Fruit fly (Drosophila melanogaster) whole organism, embryonic: ENCODE data around the gene kirre.

ENCODE experiments used
- Aef1 ChIP-seq: fragments of 200-800 bp; sonication (Bioruptor generic); IDR thresholded peaks from 3 replicates; pipeline ENCODE4 v1.3.6; 2022; ENCODE audit warnings: missing biosample characterization, missing genetic modification characterization
- C15 ChIP-seq: fragments of 200-800 bp; sonication (Bioruptor generic); IDR thresholded peaks from 3 replicates; pipeline ENCODE4 v1.3.6; 2022; ENCODE audit warnings: missing biosample characterization, missing genetic modification characterization
- CG11456 ChIP-seq: fragments of 200-800 bp; sonication (Bioruptor generic); IDR thresholded peaks from 3 replicates; pipeline ENCODE4 v1.3.6; 2022; ENCODE audit warnings: missing biosample characterization, missing genetic modification characterization
- CG11504 ChIP-seq: fragments of 200-800 bp; sonication (Bioruptor generic); optimal IDR thresholded peaks from 3 replicates; lab custom pipeline; 2019; ENCODE audit warnings: missing biosample characterization, mild to moderate bottlenecking, missing genetic modification characterization, moderate library complexity
- CG11695 ChIP-seq: fragments of 200-800 bp; sonication (Bioruptor generic); IDR thresholded peaks from 3 replicates; pipeline ENCODE4 v1.3.6; 2022; ENCODE audit warnings: missing biosample characterization, missing genetic modification characterization
- CG12236 ChIP-seq: fragments of 200-800 bp; sonication (Bioruptor generic); optimal IDR thresholded peaks from 2 replicates; lab custom pipeline; 2016; ENCODE audit warnings: missing biosample characterization, missing genetic modification characterization
- CG13296 ChIP-seq: fragments of 200-800 bp; sonication (Bioruptor generic); optimal IDR thresholded peaks from 3 replicates; lab custom pipeline; 2018; ENCODE audit warnings: missing biosample characterization, mild to moderate bottlenecking, missing genetic modification characterization
- CG13624 ChIP-seq: fragments of 200-800 bp; sonication (Bioruptor generic); optimal IDR thresholded peaks from 2 replicates; lab custom pipeline; 2016; ENCODE audit warnings: missing biosample characterization, missing genetic modification characterization
- CG15269 ChIP-seq: fragments of 200-800 bp; sonication (Bioruptor generic); optimal IDR thresholded peaks from 2 replicates; lab custom pipeline; 2018; ENCODE audit warnings: missing biosample characterization, mild to moderate bottlenecking, missing genetic modification characterization, moderate library complexity
- CG1603 ChIP-seq: fragments of 200-800 bp; sonication (Bioruptor generic); optimal IDR thresholded peaks from 2 replicates; lab custom pipeline; 2019; ENCODE audit warnings: missing biosample characterization, mild to moderate bottlenecking, missing genetic modification characterization, moderate library complexity
- CG17802 ChIP-seq: fragments of 200-800 bp; sonication (Bioruptor generic); optimal IDR thresholded peaks from 2 replicates; lab custom pipeline; 2018; ENCODE audit warnings: missing biosample characterization, mild to moderate bottlenecking, missing genetic modification characterization, moderate library complexity
- CG30431 ChIP-seq: fragments of 200-800 bp; sonication (Bioruptor generic); optimal IDR thresholded peaks from 2 replicates; lab custom pipeline; 2017; ENCODE audit warnings: missing biosample characterization, missing genetic modification characterization
- CG3065 ChIP-seq: fragments of 200-800 bp; sonication (Bioruptor generic); optimal IDR thresholded peaks from 2 replicates; lab custom pipeline; 2016; ENCODE audit warnings: missing biosample characterization, missing genetic modification characterization
- CG31365 ChIP-seq: fragments of 200-800 bp; sonication (Bioruptor generic); optimal IDR thresholded peaks from 2 replicates; lab custom pipeline; 2018; ENCODE audit warnings: missing biosample characterization, mild to moderate bottlenecking, missing genetic modification characterization
- CG31388 ChIP-seq: fragments of 200-800 bp; sonication (Bioruptor generic); optimal IDR thresholded peaks from 2 replicates; lab custom pipeline; 2016; ENCODE audit warnings: missing biosample characterization, missing genetic modification characterization
- CG32532 ChIP-seq: fragments of 200-800 bp; sonication (Bioruptor generic); IDR thresholded peaks from 2 replicates; pipeline ENCODE4 v1.3.6; 2022; ENCODE audit warnings: missing biosample characterization, missing genetic modification characterization
- CG3726 ChIP-seq: fragments of 200-800 bp; sonication (Bioruptor generic); IDR thresholded peaks from 3 replicates; pipeline ENCODE4, ENCODE4 v1.3.6; 2022; ENCODE audit warnings: missing biosample characterization, missing genetic modification characterization
- CG4424 ChIP-seq: fragments of 200-800 bp; sonication (Bioruptor generic); optimal IDR thresholded peaks from 3 replicates; lab custom pipeline; 2016; ENCODE audit warnings: missing biosample characterization, missing genetic modification characterization
- CG4707 ChIP-seq: fragments of 200-800 bp; sonication (Bioruptor generic); optimal IDR thresholded peaks from 2 replicates; lab custom pipeline; 2018; ENCODE audit warnings: missing biosample characterization, mild to moderate bottlenecking, missing genetic modification characterization, moderate library complexity
- CG6254 ChIP-seq: fragments of 200-800 bp; sonication (Bioruptor generic); optimal IDR thresholded peaks from 3 replicates; lab custom pipeline; 2017; ENCODE audit warnings: mild to moderate bottlenecking, missing biosample characterization, missing genetic modification reagents, missing genetic modification characterization
- CG6854 ChIP-seq: fragments of 200-800 bp; sonication (Bioruptor generic); optimal IDR thresholded peaks from 3 replicates; lab custom pipeline; 2017; ENCODE audit warnings: missing biosample characterization, mild to moderate bottlenecking, missing genetic modification characterization
- CG7839 ChIP-seq: fragments of 200-800 bp; sonication (Bioruptor generic); optimal IDR thresholded peaks from 3 replicates; lab custom pipeline; 2018; ENCODE audit warnings: missing biosample characterization, mild to moderate bottlenecking, missing genetic modification characterization, moderate library complexity
- CG8478 ChIP-seq: fragments of >200 bp; optimal IDR thresholded peaks from 2 replicates; lab custom pipeline; 2018
- CG9797 ChIP-seq: fragments of 200-800 bp; sonication (Bioruptor generic); optimal IDR thresholded peaks from 3 replicates; lab custom pipeline; 2018; ENCODE audit warnings: missing biosample characterization, mild to moderate bottlenecking, missing genetic modification characterization
- CG9932 ChIP-seq: fragments of 200-800 bp; sonication (Bioruptor generic); IDR thresholded peaks from 2 replicates; pipeline ENCODE4 v1.3.6; 2022; ENCODE audit warnings: missing biosample characterization, missing genetic modification characterization
- Eip74EF ChIP-seq, 2 experiments: fragments of 200-800 bp in 1 of 2; fragments of >200 bp in 1 of 2; sonication (Bioruptor generic) in 1 of 2; optimal IDR thresholded peaks; 2 replicates each; lab custom pipeline; 2017 to 2019; ENCODE audit warnings: missing biosample characterization in 2 of 2, missing genetic modification characterization in 2 of 2, mild to moderate bottlenecking in 1 of 2, moderate library complexity in 1 of 2
- Ets97D ChIP-seq: fragments of 200-800 bp; sonication (Bioruptor generic); optimal IDR thresholded peaks from 3 replicates; lab custom pipeline; 2016; ENCODE audit warnings: missing biosample characterization, missing genetic modification characterization
- GATAe ChIP-seq: fragments of 200-800 bp; sonication (Bioruptor generic); conservative IDR thresholded peaks from 2 replicates; pipeline ENCODE4 v1.3.6; 2022; ENCODE audit warnings: missing biosample characterization, missing genetic modification characterization
- Hey ChIP-seq: fragments of 200-800 bp; sonication (Bioruptor generic); optimal IDR thresholded peaks from 3 replicates; lab custom pipeline; 2018; ENCODE audit warnings: missing biosample characterization, mild to moderate bottlenecking, missing genetic modification characterization
- Lpt ChIP-seq: fragments of >200 bp; optimal IDR thresholded peaks from 2 replicates; lab custom pipeline; 2018; ENCODE audit warnings: missing biosample characterization, missing genetic modification characterization
- Nf-YB ChIP-seq: fragments of 200-800 bp; sonication (Bioruptor generic); optimal IDR thresholded peaks from 3 replicates; lab custom pipeline; 2019; ENCODE audit warnings: missing biosample characterization, mild to moderate bottlenecking, missing genetic modification characterization, moderate library complexity
- Oaz ChIP-seq: fragments of 200-800 bp; sonication (Bioruptor generic); IDR thresholded peaks from 2 replicates; pipeline ENCODE4 v1.3.6; 2022; ENCODE audit warnings: missing biosample characterization, missing genetic modification characterization
- Xbp1 ChIP-seq: fragments of 200-800 bp; sonication (Bioruptor generic); optimal IDR thresholded peaks from 3 replicates; lab custom pipeline; 2016; ENCODE audit warnings: missing biosample characterization, mild to moderate bottlenecking, missing genetic modification characterization
- crp ChIP-seq, 2 experiments: fragments of 200-800 bp; sonication (Bioruptor generic); optimal IDR thresholded peaks; 2 replicates in 1 of 2; 3 replicates in 1 of 2; lab custom pipeline; 2017; ENCODE audit warnings: missing biosample characterization in 2 of 2, missing genetic modification characterization in 2 of 2, mild to moderate bottlenecking in 1 of 2, moderate library complexity in 1 of 2
- en ChIP-seq: fragments of 200-800 bp; sonication (Bioruptor generic); optimal IDR thresholded peaks from 2 replicates; lab custom pipeline; 2016; ENCODE audit warnings: missing biosample characterization, missing genetic modification characterization
- fd102C ChIP-seq: fragments of 200-800 bp; sonication (Bioruptor generic); optimal IDR thresholded peaks from 2 replicates; lab custom pipeline; 2018; ENCODE audit warnings: missing biosample characterization, mild to moderate bottlenecking, missing genetic modification characterization, moderate library complexity
- gcm ChIP-seq: fragments of 200-800 bp; sonication (Bioruptor generic); optimal IDR thresholded peaks from 2 replicates; lab custom pipeline; 2019; ENCODE audit warnings: missing biosample characterization, mild to moderate bottlenecking, missing genetic modification characterization, moderate library complexity
- gsb ChIP-seq: fragments of 200-800 bp; sonication (Bioruptor generic); IDR thresholded peaks from 2 replicates; pipeline ENCODE4 v1.3.6; 2022; ENCODE audit warnings: missing biosample characterization, missing genetic modification characterization
- inv ChIP-seq: fragments of 200-800 bp; sonication (Bioruptor generic); IDR thresholded peaks from 2 replicates; pipeline ENCODE4 v1.3.6; 2022; ENCODE audit warnings: missing biosample characterization, missing genetic modification characterization; ENCODE audit not compliant: partially characterized antibody
- jigr1 ChIP-seq: fragments of 200-800 bp; sonication (Bioruptor generic); IDR thresholded peaks from 3 replicates; pipeline ENCODE4 v1.3.6; 2022; ENCODE audit warnings: missing biosample characterization, missing genetic modification characterization
- jumu ChIP-seq: fragments of 200-800 bp; sonication (Bioruptor generic); optimal IDR thresholded peaks from 3 replicates; lab custom pipeline; 2016; ENCODE audit warnings: missing biosample characterization, missing genetic modification characterization
- lov ChIP-seq, 2 experiments: fragments of 200-800 bp in 1 of 2; fragments of >200 bp in 1 of 2; sonication (Bioruptor generic) in 1 of 2; IDR thresholded peaks in 1 of 2; optimal IDR thresholded peaks in 1 of 2; 2 replicates in 1 of 2; 3 replicates in 1 of 2; pipeline versions ENCODE4 v1.3.6 to Lab custom; 2017 to 2022; ENCODE audit warnings: missing biosample characterization in 1 of 2, missing genetic modification characterization in 1 of 2
- nau ChIP-seq: fragments of 200-800 bp; sonication (Bioruptor generic); optimal IDR thresholded peaks from 3 replicates; lab custom pipeline; 2017; ENCODE audit warnings: missing biosample characterization, mild to moderate bottlenecking, missing genetic modification characterization, missing genetic modification reagents
- peb ChIP-seq: fragments of 200-800 bp; sonication (Bioruptor generic); IDR thresholded peaks from 2 replicates; pipeline ENCODE4 v1.3.6; 2022; ENCODE audit warnings: missing biosample characterization, missing genetic modification characterization
- rib ChIP-seq: fragments of 200-800 bp; sonication (Bioruptor generic); IDR thresholded peaks from 2 replicates; pipeline ENCODE4 v1.3.6; 2022; ENCODE audit warnings: missing biosample characterization, missing genetic modification characterization
- salm ChIP-seq: fragments of 200-800 bp; sonication (Bioruptor generic); optimal IDR thresholded peaks from 2 replicates; lab custom pipeline; 2018; ENCODE audit warnings: missing biosample characterization, mild to moderate bottlenecking, missing genetic modification characterization
- scrt ChIP-seq: fragments of 200-800 bp; sonication (Bioruptor generic); optimal IDR thresholded peaks from 2 replicates; lab custom pipeline; 2018; ENCODE audit warnings: missing biosample characterization, mild to moderate bottlenecking, missing genetic modification characterization, moderate library complexity
- sim ChIP-seq: fragments of 200-800 bp; sonication (Bioruptor generic); IDR thresholded peaks from 2 replicates; pipeline ENCODE4 v1.3.6; 2022; ENCODE audit warnings: missing biosample characterization, missing genetic modification characterization
- z ChIP-seq: fragments of 200-800 bp; sonication (Bioruptor generic); IDR thresholded peaks from 3 replicates; pipeline ENCODE4 v1.3.6; 2022; ENCODE audit warnings: missing biosample characterization, missing genetic modification characterization

The kirre gene

DNA sequence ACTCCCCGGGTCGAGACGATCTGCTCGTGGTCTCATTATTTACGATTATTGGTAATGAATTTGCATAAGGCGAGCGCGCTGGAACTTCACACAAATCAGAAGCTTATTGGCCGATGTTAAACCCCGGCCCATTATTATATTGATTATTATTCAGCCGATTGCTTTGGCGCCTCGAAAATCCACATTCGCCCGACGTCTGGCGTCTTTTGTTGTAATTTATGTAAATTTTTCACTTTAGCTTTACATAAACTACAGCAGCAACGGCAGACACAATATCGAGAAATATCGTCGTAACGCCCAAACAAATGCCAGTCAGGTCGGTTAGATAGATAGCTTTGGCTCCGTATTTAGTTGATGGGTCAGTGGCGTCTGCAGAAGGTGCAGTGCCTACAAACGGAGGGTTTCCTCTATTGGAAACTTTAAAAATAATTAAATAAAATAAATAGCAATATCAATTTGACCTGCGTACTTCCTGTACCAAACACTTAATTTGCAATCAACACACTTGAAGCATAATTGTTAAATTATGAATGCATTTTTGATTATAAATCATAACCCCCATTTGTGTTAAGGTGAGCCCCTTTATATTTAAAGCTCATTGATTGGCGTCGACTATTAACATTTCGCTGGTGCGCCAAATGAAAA lies 279.3 kb downstream of the kirre start (continued):
- TF ChIP-seq CG3065 (GFP tag; lab: Kevin White, UChicago) (no peak), CG32532 (GFP tag; lab: Robert Waterston, UW) (peak; percentile 62), z (GFP tag; lab: Robert Waterston, UW) (no peak), inv (GFP tag; lab: Robert Waterston, UW) (no peak), CG17802 (tag; lab: Kevin White, UChicago) (no peak), Oaz (GFP tag; lab: Robert Waterston, UW) (peak; percentile 49; the same call in 1 of the 2 replicates), lov (optimal IDR thresholded peaks at IDR 0.05; lab: Kevin White, UChicago) (no peak), lov (GFP tag; IDR thresholded peaks at IDR 0.05; lab: Robert Waterston, UW) (no peak), CG1603 (peak; percentile 4), CG15269 (tag; lab: Kevin White, UChicago) (peak; percentile 76), gsb (GFP tag; lab: Robert Waterston, UW) (peak; percentile 46; the same call in 1 of the 2 replicates), Eip74EF (GFP tag; optimal IDR thresholded peaks at IDR 0.05; lab: Kevin White, UChicago) (peak in 1 of 2 experiments; percentile 31), Ets97D (GFP tag; lab: Kevin White, UChicago) (no peak), rib (GFP tag; lab: Robert Waterston, UW) (no peak), nau (GFP tag; lab: Kevin White, UChicago) (peak; percentile 47), CG11695 (GFP tag; lab: Robert Waterston, UW) (0 out of 3 replicates have a peak, but pooled peaks have one; percentile 60), CG6254 (GFP tag; lab: Kevin White, UChicago) (no peak), CG11504 (tag; lab: Kevin White, UChicago) (peak; percentile 78), jigr1 (GFP tag; lab: Robert Waterston, UW) (0 out of 3 replicates have a peak, but pooled peaks have one; percentile 9), salm (peak; percentile 14), Xbp1 (GFP tag; lab: Kevin White, UChicago) (peak; percentile 54), CG9797 (GFP tag; lab: Kevin White, UChicago) (no peak), Lpt (GFP tag; lab: Kevin White, UChicago) (no peak), CG31365 (tag; lab: Kevin White, UChicago) (no peak), fd102C (no peak), CG9932 (GFP tag; lab: Robert Waterston, UW) (peak; percentile 57), CG6854 (peak; percentile 25), peb (GFP tag; lab: Robert Waterston, UW) (no peak), CG31388 (no peak), CG4707 (no peak), CG13296 (peak; percentile 36), CG7839 (tag; lab: Kevin White, UChicago) (peak; percentile 73), crp (GFP tag; optimal IDR thresholded peaks at IDR 0.05; lab: Kevin White, UChicago) (no peak), sim (GFP tag; lab: Robert Waterston, UW) (no peak), C15 (GFP tag; lab: Robert Waterston, UW) (peak; percentile 30; the same call in 1 of the 3 replicates), gcm (peak; percentile 30), Hey (tag; lab: Kevin White, UChicago) (no peak), scrt (GFP tag; lab: Kevin White, UChicago) (peak; percentile 41), jumu (GFP tag; lab: Kevin White, UChicago) (no peak), CG12236 (GFP tag; lab: Kevin White, UChicago) (no peak), CG13624 (GFP tag; lab: Kevin White, UChicago) (no peak), CG3726 (0 out of 3 replicates have a peak, but pooled peaks have one; percentile 37), CG8478 (lab: Kevin White, UChicago) (no peak), en (GFP tag; lab: Kevin White, UChicago) (no peak), CG4424 (GFP tag; lab: Kevin White, UChicago) (peak; percentile 47), CG30431 (GFP tag; lab: Kevin White, UChicago) (peak; percentile 10), GATAe (no peak), Nf-YB (GFP tag; lab: Kevin White, UChicago) (peak; percentile 27), CG11456 (0 out of 3 replicates have a peak, but pooled peaks have one; percentile 46), Aef1 (peak; percentile 45)
